Worm (Caenorhabditis elegans) whole organism, late embryonic: Measurements from ENCODE around the gene ttr-50.

Experiments
- ama-1 ChIP-seq: fragments of 150-350 bp; optimal IDR thresholded peaks from 2 replicates; lab custom pipeline; 2014
- ceh-2 ChIP-seq: sonication (generic microtip); optimal IDR thresholded peaks from 2 replicates; lab custom pipeline; 2016; ENCODE audit warnings: missing genotype, missing genetic modification characterization, missing compliant biosample characterization
- ceh-22 ChIP-seq: sonication (generic microtip); optimal IDR thresholded peaks from 2 replicates; lab custom pipeline; 2017; ENCODE audit warnings: missing biosample characterization, missing genetic modification characterization
- ceh-9 ChIP-seq: sonication (generic microtip); optimal IDR thresholded peaks from 2 replicates; lab custom pipeline; 2016; ENCODE audit warnings: mild to moderate bottlenecking, missing genetic modification characterization, inconsistent platforms, missing compliant biosample characterization
- fkh-10 ChIP-seq: fragments of 150-350 bp; optimal IDR thresholded peaks from 2 replicates; lab custom pipeline; 2014; ENCODE audit warnings: missing biosample characterization, missing genetic modification reagents, missing genetic modification characterization
- lim-6 ChIP-seq: sonication (generic microtip); optimal IDR thresholded peaks from 2 replicates; lab custom pipeline; 2016; ENCODE audit warnings: missing genetic modification characterization, missing compliant biosample characterization
- nhr-11 ChIP-seq: fragments of 150-350 bp; optimal IDR thresholded peaks from 2 replicates; lab custom pipeline; 2014; ENCODE audit warnings: missing biosample characterization, missing genetic modification characterization
- pha-2 ChIP-seq: sonication (generic microtip); optimal IDR thresholded peaks from 2 replicates; lab custom pipeline; 2017; ENCODE audit warnings: mild to moderate bottlenecking, missing genetic modification characterization, missing compliant biosample characterization
- pha-4 ChIP-seq: fragments of 150-350 bp; optimal IDR thresholded peaks from 2 replicates; lab custom pipeline; 2018; ENCODE audit warnings: missing biosample characterization, missing genetic modification reagents, missing genetic modification characterization
- pqm-1 ChIP-seq: sonication (generic microtip); optimal IDR thresholded peaks from 2 replicates; lab custom pipeline; 2016; ENCODE audit warnings: missing genetic modification characterization, missing compliant biosample characterization
- sdc-2 ChIP-seq: sonication (generic microtip); optimal IDR thresholded peaks from 2 replicates; lab custom pipeline; 2016; ENCODE audit warnings: missing genotype, missing genetic modification characterization, missing compliant biosample characterization
- tbx-2 ChIP-seq: sonication (generic microtip); optimal IDR thresholded peaks from 2 replicates; lab custom pipeline; 2016; ENCODE audit warnings: missing genetic modification characterization, missing compliant biosample characterization
- tbx-7 ChIP-seq: sonication (generic microtip); optimal IDR thresholded peaks from 2 replicates; lab custom pipeline; 2016; ENCODE audit warnings: missing genotype, missing genetic modification characterization, missing compliant biosample characterization
- unc-55 ChIP-seq: sonication (generic microtip); optimal IDR thresholded peaks from 2 replicates; lab custom pipeline; 2017; ENCODE audit warnings: missing biosample characterization, missing genetic modification reagents, missing genetic modification characterization

DNA sequence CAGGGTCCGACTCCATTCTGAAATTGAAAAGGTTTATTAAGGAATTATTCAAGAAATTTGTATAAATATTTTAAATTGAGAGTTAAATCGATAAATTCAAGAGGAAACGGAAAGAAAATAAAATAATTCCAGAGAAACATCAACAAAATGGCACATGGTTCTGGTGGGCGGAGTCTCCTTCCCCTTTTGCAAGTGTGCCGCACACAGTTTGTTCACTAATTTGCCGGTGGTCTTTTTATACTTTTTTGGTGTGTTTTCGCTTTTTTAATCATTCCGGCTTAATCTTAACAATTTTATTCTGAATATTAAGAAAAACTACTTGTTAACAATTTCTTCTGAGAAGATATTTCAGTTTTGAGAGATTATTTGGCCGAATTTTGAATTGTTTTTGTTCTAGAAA, 35.9 kb downstream of the ttr-50 start, which contains the start of the genes ragc-1 and Y24F12A.1:
- TF ChIP-seq unc-55, result no peak
- TF ChIP-seq nhr-11 (tag; lab: Kevin White, UChicago), result no peak
- no peak for TF ChIP-seq sdc-2 (tag; lab: Kevin White, UChicago)
- TF ChIP-seq ceh-2, result peak; percentile 60
- peak; percentile 72 for TF ChIP-seq tbx-2 (tag; lab: Kevin White, UChicago)
- TF ChIP-seq tbx-7 (tag; lab: Kevin White, UChicago), result no peak
- peak; percentile 4 for TF ChIP-seq pha-2 (tag; lab: Kevin White, UChicago)
- peak; percentile 6 for TF ChIP-seq lim-6 (tag; lab: Kevin White, UChicago)
- no peak for TF ChIP-seq pha-4 (tag; lab: Kevin White, UChicago)
- no peak for TF ChIP-seq ama-1
- no peak for TF ChIP-seq ceh-22 (tag; lab: Kevin White, UChicago)
- no peak for TF ChIP-seq pqm-1 (tag; lab: Kevin White, UChicago)
- no peak for TF ChIP-seq fkh-10 (GFP tag; lab: Kevin White, UChicago)
- TF ChIP-seq ceh-9 (tag; lab: Kevin White, UChicago), result no peak
